Worm (Caenorhabditis elegans) whole organism, late embryonic: Measurements from ENCODE around the gene srx-86.

Experiments used
- C08G9.2 ChIP-seq: sonication (generic microtip); optimal IDR thresholded peaks from 2 replicates; lab custom pipeline; 2016; ENCODE audit warnings: mild to moderate bottlenecking, missing genetic modification characterization, moderate library complexity, missing compliant biosample characterization
- C38D4.7 ChIP-seq: fragments of 200-800 bp; sonication (Bioruptor generic); optimal IDR thresholded peaks from 2 replicates; lab custom pipeline; 2018; ENCODE audit warnings: mild to moderate bottlenecking, missing genetic modification characterization, moderate library complexity, missing compliant biosample characterization
- K02D7.2 ChIP-seq: sonication (generic microtip); optimal IDR thresholded peaks from 2 replicates; lab custom pipeline; 2017; ENCODE audit warnings: mild to moderate bottlenecking, missing genetic modification characterization, missing compliant biosample characterization
- K09A11.1 ChIP-seq: sonication (generic microtip); optimal IDR thresholded peaks from 2 replicates; lab custom pipeline; 2017; ENCODE audit warnings: antibody characterized with exemption, mild to moderate bottlenecking, missing genetic modification characterization, missing compliant biosample characterization; ENCODE audit not compliant: insufficient read depth
- T23F11.4 ChIP-seq: fragments of 200-800 bp; sonication (Bioruptor generic); optimal IDR thresholded peaks from 2 replicates; lab custom pipeline; 2018; ENCODE audit warnings: mild to moderate bottlenecking, missing genetic modification characterization, missing compliant biosample characterization
- Y22D7AL.16 ChIP-seq: sonication (generic microtip); optimal IDR thresholded peaks from 2 replicates; lab custom pipeline; 2016; ENCODE audit warnings: missing genetic modification characterization, missing compliant biosample characterization
- ahr-1 ChIP-seq: sonication (generic microtip); optimal IDR thresholded peaks from 2 replicates; lab custom pipeline; 2016; ENCODE audit warnings: missing genetic modification characterization, missing compliant biosample characterization
- ama-1 ChIP-seq: fragments of 150-350 bp; optimal IDR thresholded peaks from 2 replicates; lab custom pipeline; 2014
- ceh-14 ChIP-seq: sonication (generic microtip); optimal IDR thresholded peaks from 2 replicates; lab custom pipeline; 2016; ENCODE audit warnings: missing genotype, missing genetic modification characterization, missing compliant biosample characterization
- ceh-18 ChIP-seq: sonication (generic microtip); optimal IDR thresholded peaks from 2 replicates; lab custom pipeline; 2016; ENCODE audit warnings: missing genetic modification characterization, missing compliant biosample characterization
- ceh-22 ChIP-seq: sonication (generic microtip); optimal IDR thresholded peaks from 2 replicates; lab custom pipeline; 2017; ENCODE audit warnings: missing biosample characterization, missing genetic modification characterization
- ceh-24 ChIP-seq: sonication (generic microtip); optimal IDR thresholded peaks from 2 replicates; lab custom pipeline; 2016; ENCODE audit warnings: mild to moderate bottlenecking, missing genetic modification characterization, missing compliant biosample characterization
- ceh-30 ChIP-seq: fragments of 150-350 bp; optimal IDR thresholded peaks from 2 replicates; lab custom pipeline; 2014; ENCODE audit warnings: missing biosample characterization, missing genetic modification characterization
- ceh-31 ChIP-seq: sonication (generic microtip); optimal IDR thresholded peaks from 2 replicates; lab custom pipeline; 2016; ENCODE audit warnings: missing genetic modification characterization, missing compliant biosample characterization
- ceh-34 ChIP-seq: sonication (generic microtip); optimal IDR thresholded peaks from 2 replicates; lab custom pipeline; 2016; ENCODE audit warnings: mild to moderate bottlenecking, missing genetic modification characterization, missing compliant biosample characterization
- ceh-45 ChIP-seq: fragments of 200-800 bp; sonication (Bioruptor generic); IDR thresholded peaks from 2 replicates; pipeline ENCODE4 v1.3.6; 2022; ENCODE audit warnings: missing genetic modification reagents, missing genetic modification characterization, missing compliant biosample characterization
- ceh-9 ChIP-seq: sonication (generic microtip); optimal IDR thresholded peaks from 2 replicates; lab custom pipeline; 2016; ENCODE audit warnings: mild to moderate bottlenecking, missing genetic modification characterization, inconsistent platforms, missing compliant biosample characterization
- che-1 ChIP-seq: sonication (generic microtip); optimal IDR thresholded peaks from 2 replicates; lab custom pipeline; 2016; ENCODE audit warnings: mild to moderate bottlenecking, missing genetic modification characterization, missing compliant biosample characterization
- elt-2 ChIP-seq: sonication (generic microtip); optimal IDR thresholded peaks from 2 replicates; lab custom pipeline; 2016; ENCODE audit warnings: missing genetic modification reagents, missing genetic modification characterization, missing compliant biosample characterization
- eyg-1 ChIP-seq: sonication (generic microtip); optimal IDR thresholded peaks from 2 replicates; lab custom pipeline; 2016; ENCODE audit warnings: missing genotype, missing genetic modification characterization, missing compliant biosample characterization
- fax-1 ChIP-seq: sonication (generic microtip); optimal IDR thresholded peaks from 2 replicates; lab custom pipeline; 2016; ENCODE audit warnings: missing genotype, missing genetic modification characterization, missing compliant biosample characterization
- fkh-10 ChIP-seq: fragments of 150-350 bp; optimal IDR thresholded peaks from 2 replicates; lab custom pipeline; 2014; ENCODE audit warnings: missing biosample characterization, missing genetic modification reagents, missing genetic modification characterization
- hlh-13 ChIP-seq: fragments of 200-800 bp; sonication (Bioruptor generic); optimal IDR thresholded peaks from 2 replicates; lab custom pipeline; 2018; ENCODE audit warnings: mild to moderate bottlenecking, missing genetic modification characterization, missing compliant biosample characterization
- hlh-15 ChIP-seq: sonication (generic microtip); optimal IDR thresholded peaks from 2 replicates; lab custom pipeline; 2016; ENCODE audit warnings: missing genetic modification characterization, missing compliant biosample characterization
- hlh-30 ChIP-seq: sonication (generic microtip); optimal IDR thresholded peaks from 2 replicates; lab custom pipeline; 2017; ENCODE audit warnings: antibody characterized with exemption, missing genetic modification characterization, missing compliant biosample characterization; ENCODE audit not compliant: insufficient read depth
- hlh-8 ChIP-seq: sonication (generic microtip); optimal IDR thresholded peaks from 2 replicates; lab custom pipeline; 2016; ENCODE audit warnings: missing genotype, missing genetic modification characterization, missing compliant biosample characterization
- lim-6 ChIP-seq: sonication (generic microtip); optimal IDR thresholded peaks from 2 replicates; lab custom pipeline; 2016; ENCODE audit warnings: missing genetic modification characterization, missing compliant biosample characterization
- nfya-1 ChIP-seq: sonication (generic microtip); optimal IDR thresholded peaks from 2 replicates; lab custom pipeline; 2017; ENCODE audit warnings: missing genetic modification characterization, mild to moderate bottlenecking, missing compliant biosample characterization, antibody characterized with exemption, moderate library complexity
- nhr-232 ChIP-seq: sonication (generic microtip); optimal IDR thresholded peaks from 2 replicates; lab custom pipeline; 2016; ENCODE audit warnings: missing genetic modification characterization, missing compliant biosample characterization
- pag-3 ChIP-seq: sonication (generic microtip); optimal IDR thresholded peaks from 2 replicates; lab custom pipeline; 2016; ENCODE audit warnings: missing compliant biosample characterization, missing genetic modification characterization, borderline replicate concordance
- pat-9 ChIP-seq: fragments of 200-800 bp; sonication (Bioruptor generic); optimal IDR thresholded peaks from 2 replicates; lab custom pipeline; 2018; ENCODE audit warnings: mild to moderate bottlenecking, missing genetic modification characterization, moderate library complexity, missing compliant biosample characterization
- pha-2 ChIP-seq: sonication (generic microtip); optimal IDR thresholded peaks from 2 replicates; lab custom pipeline; 2017; ENCODE audit warnings: mild to moderate bottlenecking, missing genetic modification characterization, missing compliant biosample characterization
- pqm-1 ChIP-seq: sonication (generic microtip); optimal IDR thresholded peaks from 2 replicates; lab custom pipeline; 2016; ENCODE audit warnings: missing genetic modification characterization, missing compliant biosample characterization
- pros-1 ChIP-seq: fragments of 150-350 bp; optimal IDR thresholded peaks from 2 replicates; lab custom pipeline; 2014; ENCODE audit warnings: missing biosample characterization, missing genetic modification reagents, missing genetic modification characterization
- ref-2 ChIP-seq: sonication (generic microtip); optimal IDR thresholded peaks from 2 replicates; lab custom pipeline; 2016; ENCODE audit warnings: missing genetic modification characterization, missing compliant biosample characterization
- rnt-1 ChIP-seq: sonication (generic microtip); optimal IDR thresholded peaks from 2 replicates; lab custom pipeline; 2016; ENCODE audit warnings: missing genetic modification characterization, missing compliant biosample characterization
- sdc-2 ChIP-seq: sonication (generic microtip); optimal IDR thresholded peaks from 2 replicates; lab custom pipeline; 2016; ENCODE audit warnings: missing genotype, missing genetic modification characterization, missing compliant biosample characterization
- sox-4 ChIP-seq: sonication (generic microtip); optimal IDR thresholded peaks from 2 replicates; lab custom pipeline; 2017; ENCODE audit warnings: mild to moderate bottlenecking, missing genetic modification characterization, inconsistent platforms, missing compliant biosample characterization
- syd-9 ChIP-seq: sonication (generic microtip); optimal IDR thresholded peaks from 2 replicates; lab custom pipeline; 2016; ENCODE audit warnings: mild to moderate bottlenecking, missing genetic modification characterization, moderate library complexity, missing compliant biosample characterization
- tbx-2 ChIP-seq: sonication (generic microtip); optimal IDR thresholded peaks from 2 replicates; lab custom pipeline; 2016; ENCODE audit warnings: missing genetic modification characterization, missing compliant biosample characterization
- tbx-7 ChIP-seq: sonication (generic microtip); optimal IDR thresholded peaks from 2 replicates; lab custom pipeline; 2016; ENCODE audit warnings: missing genotype, missing genetic modification characterization, missing compliant biosample characterization
- ttx-3 ChIP-seq: sonication (generic microtip); optimal IDR thresholded peaks from 2 replicates; lab custom pipeline; 2016; ENCODE audit warnings: missing genetic modification reagents, missing genetic modification characterization, missing compliant biosample characterization
- unc-3 ChIP-seq, 2 experiments: fragments of 200-800 bp in 1 of 2; sonication (Bioruptor generic) in 1 of 2; sonication (generic microtip) in 1 of 2; conservative IDR thresholded peaks in 1 of 2; optimal IDR thresholded peaks in 1 of 2; 2 replicates each; pipeline versions ENCODE4 v1.3.6 to Lab custom; 2016 to 2022; ENCODE audit warnings: missing compliant biosample characterization in 2 of 2, missing genetic modification characterization in 2 of 2, missing genetic modification reagents in 1 of 2
- unc-55 ChIP-seq: sonication (generic microtip); optimal IDR thresholded peaks from 2 replicates; lab custom pipeline; 2017; ENCODE audit warnings: missing biosample characterization, missing genetic modification reagents, missing genetic modification characterization
- unc-86 ChIP-seq: sonication (generic microtip); optimal IDR thresholded peaks from 2 replicates; lab custom pipeline; 2016; ENCODE audit warnings: missing genetic modification characterization, missing compliant biosample characterization
- ztf-16 ChIP-seq: sonication (generic microtip); optimal IDR thresholded peaks from 2 replicates; lab custom pipeline; 2017; ENCODE audit warnings: missing genetic modification characterization, missing compliant biosample characterization

srx-86 gene

DNA sequence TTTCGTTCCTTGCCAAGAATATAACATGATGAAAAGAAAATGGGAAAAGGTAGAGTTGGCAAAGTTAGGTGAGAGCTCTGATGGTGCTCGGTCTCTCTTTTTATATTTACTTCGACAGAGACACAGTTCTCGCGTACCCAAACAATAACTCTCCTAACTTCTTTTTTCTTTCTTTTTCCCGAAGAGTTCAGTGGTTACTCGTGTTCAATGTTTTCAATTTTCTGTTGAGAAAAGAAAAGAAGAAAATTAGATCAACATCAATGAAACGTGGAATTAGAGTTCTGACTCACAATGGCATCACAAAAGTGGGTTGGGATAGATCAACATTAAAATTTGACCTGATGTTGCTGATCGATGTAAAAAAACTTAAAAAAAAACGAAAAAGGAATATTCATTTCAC lies 43.7 kb downstream of the srx-86 start, which contains the start of gene idpp-16:
Gene idpp-16, minus strand, starts transcription at position 101 of the 400 bp plus-strand sequence.
- TF ChIP-seq ceh-31 (tag; lab: Kevin White, UChicago) = no peak
- TF ChIP-seq ceh-14 (tag; lab: Kevin White, UChicago) = no peak
- TF ChIP-seq ceh-9 (tag; lab: Kevin White, UChicago) = no peak
- TF ChIP-seq fkh-10 (GFP tag; lab: Kevin White, UChicago) = no peak
- TF ChIP-seq ceh-24 = no peak
- no peak for TF ChIP-seq nhr-232 (tag; lab: Kevin White, UChicago)
- TF ChIP-seq pqm-1 (tag; lab: Kevin White, UChicago) = no peak
- TF ChIP-seq rnt-1 (tag; lab: Kevin White, UChicago) = no peak
- no peak for TF ChIP-seq ceh-34 (tag; lab: Kevin White, UChicago)
- no peak for TF ChIP-seq elt-2
- TF ChIP-seq hlh-8 (tag; lab: Kevin White, UChicago) = no peak
- TF ChIP-seq sdc-2 (tag; lab: Kevin White, UChicago) = no peak
- TF ChIP-seq, all 69 proteins: peak for 0

DNA sequence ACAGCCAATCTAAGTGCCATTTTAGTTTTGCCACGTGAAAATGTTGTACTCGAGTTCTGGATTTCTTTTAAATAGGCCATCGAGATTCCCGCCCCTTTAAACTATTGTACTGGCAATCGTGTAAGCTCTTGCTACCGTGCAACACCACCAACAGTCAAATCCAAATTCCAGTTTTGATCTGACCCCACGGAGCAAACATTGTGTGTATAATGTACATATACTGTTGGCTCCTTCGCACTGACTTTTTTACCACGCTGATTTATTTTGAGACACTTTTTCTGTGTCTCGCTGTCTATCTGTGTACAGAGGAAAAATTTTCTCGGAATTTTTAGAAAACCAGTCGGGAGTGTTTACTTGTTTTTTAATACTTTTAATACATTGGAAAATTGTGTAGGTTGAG lies 47.3 kb downstream of the srx-86 start, which contains the start of gene piit-1:
Gene piit-1, minus strand, starts transcription at position 101 of the 400 bp plus-strand sequence.
- no peak for TF ChIP-seq Y22D7AL.16 (tag; lab: Kevin White, UChicago)
- no peak for TF ChIP-seq K09A11.1 (tag; lab: Kevin White, UChicago)
- TF ChIP-seq syd-9 = no peak
- TF ChIP-seq hlh-13 (GFP tag; lab: Kevin White, UChicago) = no peak
- TF ChIP-seq che-1 (tag; lab: Kevin White, UChicago) = no peak
- TF ChIP-seq fax-1 (tag; lab: Kevin White, UChicago) = no peak
- no peak for TF ChIP-seq unc-55 (GFP tag; lab: Kevin White, UChicago)
- no peak for TF ChIP-seq ceh-30
- TF ChIP-seq pag-3 (tag; lab: Kevin White, UChicago) = no peak
- TF ChIP-seq rnt-1 (tag; lab: Kevin White, UChicago) = no peak
- no peak for TF ChIP-seq ceh-31 (tag; lab: Kevin White, UChicago)
- TF ChIP-seq ama-1 (lab: Kevin White, UChicago) = no peak
- no peak for TF ChIP-seq hlh-30
- no peak for TF ChIP-seq nhr-232 (tag; lab: Kevin White, UChicago)
- no peak for TF ChIP-seq ceh-9 (tag; lab: Kevin White, UChicago)
- TF ChIP-seq eyg-1 (tag; lab: Kevin White, UChicago) = no peak

DNA sequence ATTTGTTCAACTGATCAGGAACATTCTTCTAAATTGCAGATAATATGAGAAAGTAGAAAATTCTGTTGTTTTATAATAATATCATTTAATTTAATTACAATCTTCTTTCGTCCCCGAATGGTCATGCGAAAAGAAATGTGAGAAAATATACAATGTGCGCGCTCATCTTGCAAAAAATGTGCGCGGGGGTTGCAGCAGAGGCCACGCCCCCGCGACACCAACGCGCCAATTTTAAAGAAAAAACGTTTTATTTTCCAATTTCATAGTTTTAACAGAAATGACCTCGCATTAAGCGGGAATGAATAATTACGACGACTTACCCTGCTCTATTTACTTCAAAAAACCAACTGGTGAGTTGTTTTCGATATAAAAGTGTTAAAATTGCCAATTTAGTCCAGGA lies 47.7 kb downstream of the srx-86 start, which contains the start of gene sas-5:
Gene sas-5, plus strand, starts transcription at position 257 of the 400 bp plus-strand sequence.
- peak; percentile 62 for TF ChIP-seq syd-9
- peak; percentile 77 for TF ChIP-seq ceh-45
- peak; percentile 83 for TF ChIP-seq unc-86
- TF ChIP-seq ceh-22 (tag; lab: Kevin White, UChicago) = no peak
- peak; percentile 40 for TF ChIP-seq ceh-9 (tag; lab: Kevin White, UChicago)
- no peak for TF ChIP-seq ceh-30
- TF ChIP-seq unc-3 (GFP tag; conservative IDR thresholded peaks at IDR 0.05; lab: Robert Waterston, UW) = peak; percentile 61; the same call in 1 of the 2 replicates
- peak; percentile 73 for TF ChIP-seq unc-3 (tag; optimal IDR thresholded peaks at IDR 0.05; lab: Kevin White, UChicago)
- peak; percentile 21 for TF ChIP-seq tbx-7 (tag; lab: Kevin White, UChicago)
- peak; percentile 80 for TF ChIP-seq C38D4.7
- no peak for TF ChIP-seq pag-3 (tag; lab: Kevin White, UChicago)
- no peak for TF ChIP-seq ceh-18 (tag; lab: Kevin White, UChicago)
- peak; percentile 80 for TF ChIP-seq ztf-16
- peak; percentile 73 for TF ChIP-seq ref-2 (tag; lab: Kevin White, UChicago)
- peak; percentile 93 for TF ChIP-seq elt-2
- peak; percentile 87 for TF ChIP-seq tbx-2 (tag; lab: Kevin White, UChicago)
- peak; percentile 79 for TF ChIP-seq K09A11.1 (tag; lab: Kevin White, UChicago)
- TF ChIP-seq pros-1 (tag; lab: Kevin White, UChicago) = peak; percentile 20
- peak; percentile 71 for TF ChIP-seq C08G9.2 (tag; lab: Kevin White, UChicago)
- peak; percentile 57 for TF ChIP-seq hlh-15
- peak; percentile 77 for TF ChIP-seq Y22D7AL.16 (tag; lab: Kevin White, UChicago)
- TF ChIP-seq pha-2 (tag; lab: Kevin White, UChicago) = peak; percentile 62
- peak; percentile 60 for TF ChIP-seq T23F11.4
- no peak for TF ChIP-seq sdc-2 (tag; lab: Kevin White, UChicago)
- peak; percentile 13 for TF ChIP-seq hlh-30
- TF ChIP-seq pat-9 (tag; lab: Kevin White, UChicago) = peak; percentile 74
- TF ChIP-seq sox-4 (tag; lab: Kevin White, UChicago) = peak; percentile 88
- peak; percentile 85 for TF ChIP-seq ttx-3 (tag; lab: Kevin White, UChicago)
- peak; percentile 79 for TF ChIP-seq nfya-1 (tag; lab: Kevin White, UChicago)
- TF ChIP-seq lim-6 (tag; lab: Kevin White, UChicago) = peak; percentile 66
- peak; percentile 62 for TF ChIP-seq ahr-1 (tag; lab: Kevin White, UChicago)
- no peak for TF ChIP-seq ama-1 (lab: Kevin White, UChicago)
- peak; percentile 57 for TF ChIP-seq K02D7.2 (tag; lab: Kevin White, UChicago)
